Worm (Caenorhabditis elegans) whole organism, late embryonic: ENCODE data around the gene pqn-32.

Experiments used
- F13H6.1 ChIP-seq: sonication (generic microtip); optimal IDR thresholded peaks from 2 replicates; lab custom pipeline; 2016; ENCODE audit warnings: missing genetic modification characterization, missing compliant biosample characterization
- ama-1 ChIP-seq: fragments of 150-350 bp; optimal IDR thresholded peaks from 2 replicates; lab custom pipeline; 2014
- ceh-18 ChIP-seq: sonication (generic microtip); optimal IDR thresholded peaks from 2 replicates; lab custom pipeline; 2016; ENCODE audit warnings: missing genetic modification characterization, missing compliant biosample characterization
- dve-1 ChIP-seq: sonication (generic microtip); optimal IDR thresholded peaks from 2 replicates; lab custom pipeline; 2017; ENCODE audit warnings: antibody characterized with exemption, mild to moderate bottlenecking, missing genetic modification characterization, missing compliant biosample characterization
- hlh-13 ChIP-seq: fragments of 200-800 bp; sonication (Bioruptor generic); optimal IDR thresholded peaks from 2 replicates; lab custom pipeline; 2018; ENCODE audit warnings: mild to moderate bottlenecking, missing genetic modification characterization, missing compliant biosample characterization
- lin-11 ChIP-seq: fragments of 200-800 bp; sonication (Bioruptor generic); optimal IDR thresholded peaks from 2 replicates; lab custom pipeline; 2018; ENCODE audit warnings: mild to moderate bottlenecking, missing genetic modification characterization, missing compliant biosample characterization
- pha-4 ChIP-seq: fragments of 150-350 bp; optimal IDR thresholded peaks from 2 replicates; lab custom pipeline; 2018; ENCODE audit warnings: missing biosample characterization, missing genetic modification reagents, missing genetic modification characterization
- sox-4 ChIP-seq: sonication (generic microtip); optimal IDR thresholded peaks from 2 replicates; lab custom pipeline; 2017; ENCODE audit warnings: mild to moderate bottlenecking, missing genetic modification characterization, inconsistent platforms, missing compliant biosample characterization
- tbx-2 ChIP-seq: sonication (generic microtip); optimal IDR thresholded peaks from 2 replicates; lab custom pipeline; 2016; ENCODE audit warnings: missing genetic modification characterization, missing compliant biosample characterization
- unc-86 ChIP-seq: sonication (generic microtip); optimal IDR thresholded peaks from 2 replicates; lab custom pipeline; 2016; ENCODE audit warnings: missing genetic modification characterization, missing compliant biosample characterization

ce11 chrII:13156971-13157370 is 49.2 kb downstream of the pqn-32 start, which contains the start of the genes hpr-17 and F32A11.1:
- no peak for TF ChIP-seq tbx-2 (tag; lab: Kevin White, UChicago)
- no peak for TF ChIP-seq dve-1 (tag; lab: Kevin White, UChicago)
- no peak for TF ChIP-seq sox-4 (tag; lab: Kevin White, UChicago)
- no peak for TF ChIP-seq ama-1 (lab: Kevin White, UChicago)
- no peak for TF ChIP-seq F13H6.1 (tag; lab: Kevin White, UChicago)
- no peak for TF ChIP-seq unc-86 (tag; lab: Kevin White, UChicago)
- TF ChIP-seq pha-4: no peak
- no peak for TF ChIP-seq lin-11 (tag; lab: Kevin White, UChicago)
- TF ChIP-seq ceh-18 (tag; lab: Kevin White, UChicago): peak; percentile 26
- TF ChIP-seq hlh-13 (GFP tag; lab: Kevin White, UChicago): no peak
